Worm (Caenorhabditis elegans): ENCODE results near the gene pals-23.

pals-23 gene

DNA sequence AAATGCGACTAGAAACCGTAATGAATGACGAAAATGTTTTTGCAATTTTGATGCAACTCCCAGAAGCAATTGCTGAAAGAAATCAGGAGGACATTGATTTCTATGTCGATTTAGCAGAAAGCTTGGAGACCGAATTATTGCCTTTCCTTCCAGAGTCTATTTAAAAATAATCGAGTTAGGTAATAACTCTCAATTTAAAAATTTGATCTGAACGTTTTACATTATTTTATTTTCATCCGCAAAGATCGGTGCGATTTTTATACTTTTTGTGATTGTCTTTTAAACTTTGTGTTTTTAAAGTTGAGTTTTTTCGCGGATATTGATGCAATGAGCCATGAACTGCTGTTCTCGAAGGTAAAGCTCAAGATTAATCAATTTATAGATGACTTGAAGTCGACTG lies at the start of gene pals-23:
Gene pals-23, plus strand, starts transcription at position 301 of the 400 bp plus-strand sequence.
- TF ChIP-seq hlh-15 (tag; optimal IDR thresholded peaks at IDR 0.05) (no peak), pax-1 (tag; optimal IDR thresholded peaks at IDR 0.05) (no peak), fax-1 (tag; optimal IDR thresholded peaks at IDR 0.05) (no peak), ceh-30 (tag; optimal IDR thresholded peaks at IDR 0.05) (no peak), ceh-24 (tag; optimal IDR thresholded peaks at IDR 0.05) (no peak)

DNA sequence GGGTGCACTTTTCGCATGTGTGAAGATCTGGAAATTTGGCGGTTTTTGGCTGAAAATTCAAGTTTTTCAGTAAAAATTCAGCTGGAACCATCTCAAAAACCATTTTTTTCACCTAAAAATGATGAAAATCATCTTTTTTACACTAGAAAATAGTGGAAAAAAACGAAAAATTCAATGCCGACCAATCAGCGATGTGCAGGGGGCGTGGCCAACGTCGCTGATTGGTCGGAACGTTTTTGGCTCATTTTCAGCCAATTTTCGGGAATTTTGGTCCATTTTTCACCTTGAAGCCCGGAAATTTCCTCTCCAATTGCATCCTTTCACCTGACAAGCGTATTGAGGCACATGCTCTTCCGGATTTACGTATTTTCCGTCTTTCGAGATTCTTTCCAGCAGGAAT lies 40.2 kb upstream of the pals-23 start:
- TF ChIP-seq nfya-1 (tag; optimal IDR thresholded peaks at IDR 0.05) (peak; percentile 97), pax-1 (tag; optimal IDR thresholded peaks at IDR 0.05) (no peak)

DNA sequence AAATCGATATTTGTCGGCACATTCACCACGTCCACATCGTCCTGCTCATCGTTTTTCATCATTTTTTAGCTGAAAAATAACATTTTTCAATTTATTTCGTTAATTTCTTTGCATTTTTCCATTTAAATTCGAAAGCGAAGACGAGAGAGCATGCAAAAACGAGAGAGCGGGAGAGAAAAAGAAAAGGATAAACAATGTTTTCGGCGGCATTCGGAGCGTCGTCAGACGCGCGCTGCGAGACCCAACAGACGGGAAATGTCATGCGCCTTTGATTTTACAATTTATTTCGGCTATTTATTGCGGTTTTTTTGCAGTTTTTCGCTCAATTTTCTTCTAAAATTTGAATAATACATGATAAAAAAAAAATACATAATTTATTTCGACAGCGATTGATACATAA lies 38.3 kb upstream of the pals-23 start, which contains the start of gene attf-3:
Gene attf-3, minus strand, starts transcription at position 69 of the 400 bp plus-strand sequence.
- TF ChIP-seq ceh-31 (tag; optimal IDR thresholded peaks at IDR 0.05) = peak; percentile 4
- TF ChIP-seq unc-55 (GFP tag; optimal IDR thresholded peaks at IDR 0.05) = peak; percentile 45
- TF ChIP-seq T23F11.4 (GFP tag; optimal IDR thresholded peaks at IDR 0.05) = no peak
- TF ChIP-seq npax-4 (tag; optimal IDR thresholded peaks at IDR 0.05) = no peak
- TF ChIP-seq hlh-15 (tag; optimal IDR thresholded peaks at IDR 0.05) = no peak
- TF ChIP-seq unc-42 (tag; optimal IDR thresholded peaks at IDR 0.05) = peak; percentile 59
- no peak for TF ChIP-seq ceh-30 (tag; optimal IDR thresholded peaks at IDR 0.05)
- TF ChIP-seq nfya-1 (tag; optimal IDR thresholded peaks at IDR 0.05) = peak; percentile 47
- TF ChIP-seq mec-3 (tag; optimal IDR thresholded peaks at IDR 0.05; ENCODE audit: borderline replicate concordance) = no peak
- TF ChIP-seq dve-1 (tag; optimal IDR thresholded peaks at IDR 0.05) = peak; percentile 38
- peak; percentile 43 for TF ChIP-seq pax-1 (tag; optimal IDR thresholded peaks at IDR 0.05)
- peak; percentile 73 for TF ChIP-seq hlh-30 (tag; optimal IDR thresholded peaks at IDR 0.05; ENCODE audit: insufficient read depth)

DNA sequence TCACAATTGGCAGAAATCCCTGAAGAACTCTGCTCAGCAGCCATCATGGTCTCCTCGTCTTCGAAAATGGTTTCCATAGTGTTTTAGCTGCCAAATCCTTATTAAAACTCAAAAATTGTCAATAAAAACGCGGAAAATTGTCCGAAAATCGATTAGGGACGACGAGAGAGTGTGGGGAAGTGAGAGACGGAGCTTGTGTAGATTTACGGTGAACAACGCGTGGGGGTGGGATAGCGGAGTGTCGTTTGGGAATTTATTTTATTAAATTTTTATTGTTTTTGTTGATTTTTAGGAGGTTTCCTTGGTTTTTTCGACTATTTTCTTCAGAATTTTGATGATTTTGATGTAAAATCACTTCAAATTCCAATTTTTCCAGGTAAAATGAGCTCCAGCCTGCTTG lies 37.4 kb upstream of the pals-23 start, which contains the start of the genes F54C4.4 and mrpl-40:
Gene F54C4.4, minus strand, starts transcription at position 199 of the 400 bp plus-strand sequence.
Gene mrpl-40, plus strand, starts transcription at position 377 of the 400 bp plus-strand sequence.
- peak; percentile 55 for TF ChIP-seq nfya-1 (tag; optimal IDR thresholded peaks at IDR 0.05)
- TF ChIP-seq unc-42 (tag; optimal IDR thresholded peaks at IDR 0.05) = peak; percentile 66
- no peak for TF ChIP-seq ceh-34 (tag; optimal IDR thresholded peaks at IDR 0.05)
- TF ChIP-seq ceh-31 (tag; optimal IDR thresholded peaks at IDR 0.05) = peak; percentile 41
- no peak for TF ChIP-seq hlh-13 (GFP tag; optimal IDR thresholded peaks at IDR 0.05)
- TF ChIP-seq ceh-48 (tag; optimal IDR thresholded peaks at IDR 0.05) = peak; percentile 82

DNA sequence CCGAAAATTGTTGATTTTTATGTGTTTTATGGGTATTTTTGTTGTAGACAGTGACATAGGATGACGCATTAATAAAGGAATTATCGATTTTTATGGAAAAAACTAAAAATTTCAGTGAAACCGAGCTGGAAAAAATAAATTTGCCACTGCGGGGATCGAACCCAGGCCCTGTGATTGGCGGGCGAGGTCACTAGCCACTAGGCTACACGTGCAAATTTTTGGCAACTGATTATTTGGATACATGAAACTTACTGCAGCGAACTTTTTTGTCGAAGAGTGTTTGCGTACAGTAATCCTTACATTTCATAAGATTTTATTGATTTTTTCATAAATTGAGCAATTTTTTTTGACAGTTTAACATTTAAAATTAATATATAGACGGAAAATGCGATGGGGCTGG lies 35.4 kb upstream of the pals-23 start:
- TF ChIP-seq rnt-1 (tag; optimal IDR thresholded peaks at IDR 0.05) = no peak
- peak; percentile 54 for TF ChIP-seq ama-1 (optimal IDR thresholded peaks at IDR 0.05)
- no peak for TF ChIP-seq F13H6.1 (tag; optimal IDR thresholded peaks at IDR 0.05)
- TF ChIP-seq fkh-6 (tag; optimal IDR thresholded peaks at IDR 0.05) = no peak
- no peak for TF ChIP-seq unc-86 (tag; optimal IDR thresholded peaks at IDR 0.05)
- TF ChIP-seq che-1 (tag; optimal IDR thresholded peaks at IDR 0.05) = peak; percentile 25
- TF ChIP-seq unc-3 (GFP tag; conservative IDR thresholded peaks at IDR 0.05) = no peak
- TF ChIP-seq unc-3 (tag; optimal IDR thresholded peaks at IDR 0.05) = no peak
- TF ChIP-seq nfya-1 (tag; optimal IDR thresholded peaks at IDR 0.05) = peak; percentile 16

DNA sequence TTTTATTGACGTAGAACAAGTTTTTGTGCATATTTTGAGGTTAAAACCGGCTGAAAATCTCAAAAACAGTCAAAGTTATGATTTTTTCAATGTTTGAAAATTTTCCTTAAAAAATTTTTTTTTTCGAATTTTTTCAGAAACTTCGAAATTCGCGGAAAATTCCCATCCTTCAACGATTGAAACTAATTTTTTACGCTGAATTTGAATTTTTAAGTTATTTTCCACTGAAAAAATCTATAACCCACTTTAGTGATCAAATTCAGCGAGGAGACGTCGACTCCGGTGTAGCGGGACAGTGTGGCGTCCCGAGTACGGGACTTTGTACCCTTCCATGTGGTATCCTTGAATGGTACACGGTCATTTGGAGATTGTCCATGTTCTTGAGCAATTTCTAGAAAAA lies 32.3 kb upstream of the pals-23 start:
- no peak for TF ChIP-seq pqm-1 (tag; optimal IDR thresholded peaks at IDR 0.05)
- TF ChIP-seq che-1 (tag; optimal IDR thresholded peaks at IDR 0.05) = no peak
- no peak for TF ChIP-seq fax-1 (tag; optimal IDR thresholded peaks at IDR 0.05)
- TF ChIP-seq pax-1 (tag; optimal IDR thresholded peaks at IDR 0.05) = no peak
- no peak for TF ChIP-seq ceh-31 (tag; optimal IDR thresholded peaks at IDR 0.05)
- TF ChIP-seq unc-86 (tag; optimal IDR thresholded peaks at IDR 0.05) = no peak
- TF ChIP-seq ttx-3 (tag; optimal IDR thresholded peaks at IDR 0.05) = no peak
- no peak for TF ChIP-seq rnt-1 (tag; optimal IDR thresholded peaks at IDR 0.05)
- no peak for TF ChIP-seq fkh-10 (GFP tag; optimal IDR thresholded peaks at IDR 0.05)
- no peak for TF ChIP-seq pros-1 (tag; optimal IDR thresholded peaks at IDR 0.05)
- no peak for TF ChIP-seq fkh-6 (tag; optimal IDR thresholded peaks at IDR 0.05)
- TF ChIP-seq unc-3 (GFP tag; conservative IDR thresholded peaks at IDR 0.05) = no peak
- TF ChIP-seq unc-3 (tag; optimal IDR thresholded peaks at IDR 0.05) = no peak

All from whole organism, late embryonic.